Worm (Caenorhabditis elegans) whole organism, L4/young adult: ENCODE data around the gene T04A6.2.
A peak's percentile ranks its signal among the peaks of the same experiment; 100 is the strongest.
"Not testable (repeated sequence)": the region's sequence is repeated elsewhere in the genome, so short reads cannot be mapped to it uniquely, and the experiment has no call there.

Experiments
- W03F9.2 ChIP-seq: fragments of 150-350 bp; optimal IDR thresholded peaks from 2 replicates; lab custom pipeline; 2014; ENCODE audit warnings: missing biosample characterization, missing genetic modification characterization
- dao-5 ChIP-seq: sonication (generic microtip); optimal IDR thresholded peaks from 2 replicates; lab custom pipeline; 2016; ENCODE audit warnings: missing genotype, missing genetic modification characterization, moderate library complexity, missing compliant biosample characterization
- him-1 ChIP-seq: sonication (generic microtip); optimal IDR thresholded peaks from 2 replicates; lab custom pipeline; 2016; ENCODE audit warnings: missing genotype, missing genetic modification reagents, missing genetic modification characterization, missing compliant biosample characterization

The T04A6.2 gene

DNA sequence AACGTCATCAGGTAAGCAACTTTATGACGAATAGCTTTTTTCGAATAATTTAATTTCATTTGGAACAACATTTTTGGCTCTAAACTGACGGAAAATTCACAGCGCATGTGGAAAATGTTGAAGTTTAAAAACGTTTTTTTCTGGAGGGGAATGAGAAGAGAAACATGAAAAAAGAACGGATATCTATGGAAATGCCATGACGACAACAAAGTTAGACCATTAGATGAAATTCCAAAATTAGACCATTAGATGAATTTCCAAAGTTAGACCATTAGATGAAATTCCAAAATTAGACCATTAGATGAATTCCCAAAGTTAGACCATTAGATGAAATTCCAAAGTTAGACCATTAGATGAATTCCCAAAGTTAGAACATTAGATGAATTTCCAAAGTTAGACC, 20.1 kb upstream of the T04A6.2 start, which contains the start of gene Y80D4G.2:
Gene Y80D4G.2 (minus strand): TSS at position 101 of the 400 bp plus-strand sequence.
- not testable (repeated sequence) for TF ChIP-seq W03F9.2, him-1, dao-5 (tag; lab: Kevin White, UChicago)

DNA sequence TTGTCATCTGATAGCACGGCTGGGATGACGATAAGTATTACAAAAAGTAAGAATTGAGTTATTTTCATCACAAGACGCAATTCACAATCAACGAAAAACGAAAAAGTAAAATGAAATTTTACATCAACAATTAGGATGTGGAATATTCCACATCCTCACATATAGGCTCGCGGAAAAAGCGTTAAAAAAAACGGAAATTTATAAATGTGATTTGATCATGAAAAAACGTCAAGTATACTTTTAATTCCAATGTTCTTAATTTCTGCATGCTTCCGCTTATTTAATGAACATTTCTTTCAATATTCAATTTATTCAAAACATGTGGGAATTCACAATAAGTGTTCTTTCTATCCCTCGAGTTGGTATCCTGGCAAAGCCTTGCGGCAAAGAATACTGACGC, 6.4 kb upstream of the T04A6.2 start, which contains the start of gene T04A6.3:
Gene T04A6.3 (minus strand): TSS at position 101 of the 400 bp plus-strand sequence.
- TF ChIP-seq dao-5 (tag; lab: Kevin White, UChicago) (no peak), W03F9.2 (tag; lab: Kevin White, UChicago) (no peak), him-1 (tag; lab: Kevin White, UChicago) (no peak)

DNA sequence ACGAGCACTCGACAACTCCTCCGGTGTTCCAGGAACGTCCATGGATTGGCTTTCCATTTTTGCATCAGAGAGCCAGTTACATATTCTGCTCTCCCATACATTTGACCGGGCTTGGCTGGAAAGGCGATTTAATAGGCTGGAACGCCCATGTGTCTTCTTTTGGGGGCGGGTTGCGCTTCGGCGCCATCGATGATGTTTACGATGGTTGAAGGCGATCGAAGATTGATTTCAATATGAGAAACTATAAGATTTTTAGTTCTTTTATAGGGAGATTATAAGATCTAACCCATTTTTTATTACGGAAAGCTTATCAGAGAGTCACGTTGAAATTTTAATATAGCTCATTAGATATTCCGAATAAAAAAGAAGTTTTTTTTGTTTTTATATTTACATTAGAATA, 5.5 kb upstream of the T04A6.2 start, which contains the start of gene nsph-4.3:
Gene nsph-4.3 (minus strand): TSS at position 101 of the 400 bp plus-strand sequence.
- TF ChIP-seq him-1 (tag; lab: Kevin White, UChicago) (no peak), W03F9.2 (tag; lab: Kevin White, UChicago) (no peak), dao-5 (tag; lab: Kevin White, UChicago) (no peak)

DNA sequence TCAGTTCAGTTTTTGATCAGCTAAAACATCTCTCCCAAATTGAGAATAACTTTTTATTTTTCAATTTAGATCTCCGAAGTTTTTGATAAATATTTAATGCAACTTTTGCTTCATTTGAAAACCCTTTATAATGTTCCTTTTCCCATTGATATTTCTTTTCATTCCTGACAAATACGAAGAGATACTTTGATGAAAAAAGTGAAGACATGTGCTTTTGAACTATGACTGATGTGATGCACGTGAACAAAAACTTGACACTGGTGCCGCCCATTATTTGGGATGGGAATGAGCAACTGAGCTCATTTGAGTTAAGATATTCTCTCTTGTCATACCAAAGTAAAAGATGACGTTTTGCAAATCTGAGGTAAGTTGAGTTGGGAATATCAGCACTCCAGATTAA, 1.6 kb downstream of the T04A6.2 start, which contains the start of gene T04A6.1:
Gene T04A6.1 (plus strand): TSS at position 301 of the 400 bp plus-strand sequence.
- TF ChIP-seq him-1 (tag; lab: Kevin White, UChicago) (no peak), W03F9.2 (tag; lab: Kevin White, UChicago) (no peak), dao-5 (tag; lab: Kevin White, UChicago) (no peak)

DNA sequence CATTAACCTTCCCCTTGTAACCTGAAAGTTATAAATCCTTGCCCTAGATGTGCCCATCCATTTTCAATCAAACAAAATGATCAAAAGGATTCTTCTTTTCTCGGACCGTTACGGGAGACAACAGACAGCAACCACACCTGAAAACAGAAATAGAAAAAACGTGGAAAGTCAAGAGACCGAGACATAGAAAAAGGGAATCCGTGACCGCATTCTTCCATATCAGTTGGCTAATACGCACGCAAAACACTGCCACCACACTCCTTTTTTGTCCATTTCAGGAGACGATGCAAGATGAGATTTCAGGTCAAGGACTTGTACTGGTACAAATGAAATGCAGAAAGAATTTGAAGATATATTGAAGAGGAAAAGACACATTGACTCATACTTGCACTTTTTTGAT, 3.7 kb downstream of the T04A6.2 start:
- no peak for TF ChIP-seq him-1 (tag; lab: Kevin White, UChicago)
- no peak for TF ChIP-seq W03F9.2 (tag; lab: Kevin White, UChicago)
- no peak for TF ChIP-seq dao-5 (tag; lab: Kevin White, UChicago)

DNA sequence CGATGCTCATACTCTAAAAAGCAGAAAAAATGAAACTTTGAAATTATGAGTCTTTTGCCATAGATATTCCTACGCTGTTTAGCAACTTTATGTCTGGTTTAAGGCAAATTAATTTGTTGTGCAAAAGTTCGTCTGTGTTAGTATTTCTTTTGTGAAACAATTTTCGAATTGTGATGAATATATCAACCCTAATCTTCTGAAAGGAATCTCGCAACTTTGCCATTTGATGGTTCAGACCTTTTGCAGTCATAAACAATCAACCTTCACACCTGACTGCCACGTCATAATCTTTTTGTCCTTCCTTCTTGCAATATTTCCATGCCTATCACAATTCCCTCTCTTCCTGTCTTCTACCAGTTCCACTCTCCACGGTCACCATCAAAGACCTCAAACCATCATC, 5.2 kb downstream of the T04A6.2 start:
- TF ChIP-seq dao-5 (tag; lab: Kevin White, UChicago) (no peak), W03F9.2 (tag; lab: Kevin White, UChicago) (no peak), him-1 (tag; lab: Kevin White, UChicago) (no peak)

DNA sequence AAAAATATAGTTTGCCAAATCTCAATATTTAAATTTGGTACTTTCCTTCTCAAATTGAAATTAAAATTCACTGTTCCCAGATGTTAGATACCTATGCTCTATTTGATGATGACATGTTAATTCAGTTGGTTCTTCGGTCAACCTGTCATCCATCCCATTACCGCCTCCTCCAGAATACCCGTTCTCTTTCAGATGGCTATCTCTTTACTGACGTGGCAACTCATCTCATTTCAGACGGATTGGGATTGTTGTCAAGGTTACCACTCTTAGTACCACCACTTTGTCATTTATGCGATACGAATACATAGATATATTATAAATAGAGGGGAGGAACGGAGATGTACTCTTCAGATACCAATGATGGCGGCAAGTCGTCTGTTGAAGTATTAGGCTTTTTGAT, 6.7 kb downstream of the T04A6.2 start:
- TF ChIP-seq dao-5 (tag; lab: Kevin White, UChicago) (no peak), W03F9.2 (tag; lab: Kevin White, UChicago) (no peak), him-1 (tag; lab: Kevin White, UChicago) (no peak)

DNA sequence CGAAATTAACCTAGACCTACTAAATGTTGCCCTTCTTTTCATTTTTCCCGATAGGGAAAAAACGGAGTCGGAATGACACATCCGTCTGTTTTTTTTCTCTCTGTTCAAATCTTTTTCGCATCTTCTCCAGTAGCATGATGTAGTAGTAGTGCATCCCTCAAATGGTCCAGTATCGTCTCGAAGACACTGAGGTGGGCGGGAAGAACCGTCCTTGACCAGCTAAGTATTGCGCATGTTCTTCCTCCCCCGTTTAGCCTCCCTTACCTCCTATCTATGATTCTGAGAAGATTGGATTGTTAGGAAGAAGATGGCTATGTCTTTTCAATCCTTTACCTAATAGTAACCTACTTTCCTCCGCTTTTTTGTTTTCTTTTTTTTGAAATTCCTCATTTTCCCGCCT, 8.3 kb downstream of the T04A6.2 start:
- TF ChIP-seq W03F9.2 (tag; lab: Kevin White, UChicago) (no peak), dao-5 (tag; lab: Kevin White, UChicago) (no peak), him-1 (tag; lab: Kevin White, UChicago) (no peak)

DNA sequence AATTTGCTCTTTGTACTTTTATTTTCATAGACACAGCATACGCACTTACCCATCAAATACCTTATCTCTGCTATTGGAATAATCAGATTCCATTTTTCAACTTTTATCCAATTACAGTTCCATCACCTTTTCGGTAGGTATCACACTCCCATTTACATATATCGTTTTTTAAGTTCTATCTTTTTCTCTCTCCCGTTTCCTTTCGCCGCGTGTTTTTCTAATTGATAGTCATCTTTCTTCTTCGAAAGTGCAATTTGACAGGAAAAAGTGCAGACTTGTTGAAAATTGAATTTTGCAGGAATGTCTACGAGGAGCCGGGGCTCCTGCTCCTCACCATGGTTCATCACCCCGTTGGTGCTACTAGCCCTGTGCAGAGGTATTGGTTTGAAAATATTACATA, 10.5 kb downstream of the T04A6.2 start, which contains the start of gene fbn-1:
Gene fbn-1 (plus strand): TSS at position 301 of the 400 bp plus-strand sequence.
- no peak for TF ChIP-seq dao-5 (tag; lab: Kevin White, UChicago)
- no peak for TF ChIP-seq him-1 (tag; lab: Kevin White, UChicago)
- no peak for TF ChIP-seq W03F9.2 (tag; lab: Kevin White, UChicago)

DNA sequence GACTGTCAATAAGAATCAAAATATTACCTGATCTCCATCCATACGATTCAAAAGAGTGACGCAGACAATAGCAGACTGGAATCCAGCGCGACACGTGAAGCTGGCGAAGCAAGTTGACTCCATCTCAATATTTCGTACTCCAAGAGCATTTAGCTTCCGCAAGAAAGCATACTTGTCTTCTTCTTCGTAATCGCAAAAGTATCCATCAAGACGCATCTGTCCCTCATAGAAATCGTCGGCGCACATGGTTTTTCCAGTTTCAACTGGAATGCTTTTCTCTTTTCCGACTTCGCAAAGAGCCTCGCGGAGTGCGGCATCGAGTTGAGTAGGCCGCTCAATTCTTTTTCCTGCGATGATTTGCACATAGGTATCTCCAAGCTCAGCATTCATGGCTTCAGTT, 26.7 kb downstream of the T04A6.2 start:
- TF ChIP-seq him-1 (tag; lab: Kevin White, UChicago): no peak
- no peak for TF ChIP-seq W03F9.2 (tag; lab: Kevin White, UChicago)
- no peak for TF ChIP-seq dao-5 (tag; lab: Kevin White, UChicago)

DNA sequence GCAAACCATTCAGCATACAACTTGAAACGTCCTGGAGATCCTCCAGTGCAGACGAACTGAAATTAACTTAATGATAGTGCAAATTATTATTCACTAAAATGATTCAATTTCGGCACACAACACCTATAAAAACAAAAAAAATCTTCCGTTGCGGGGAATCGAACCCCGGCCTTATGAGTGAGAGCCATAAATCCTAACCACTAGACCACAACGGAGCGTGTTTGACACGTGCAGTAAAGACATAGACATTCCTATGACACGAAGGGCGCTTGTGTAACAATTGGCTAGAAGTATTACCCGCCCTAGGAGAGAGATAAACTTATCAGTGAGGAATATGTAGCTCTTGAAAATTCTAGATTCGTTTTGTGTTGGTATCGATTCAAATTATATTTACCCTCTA, 27.4 kb downstream of the T04A6.2 start:
- no peak for TF ChIP-seq W03F9.2 (tag; lab: Kevin White, UChicago)
- peak; percentile 15 for TF ChIP-seq him-1 (tag; lab: Kevin White, UChicago)
- no peak for TF ChIP-seq dao-5 (tag; lab: Kevin White, UChicago)

DNA sequence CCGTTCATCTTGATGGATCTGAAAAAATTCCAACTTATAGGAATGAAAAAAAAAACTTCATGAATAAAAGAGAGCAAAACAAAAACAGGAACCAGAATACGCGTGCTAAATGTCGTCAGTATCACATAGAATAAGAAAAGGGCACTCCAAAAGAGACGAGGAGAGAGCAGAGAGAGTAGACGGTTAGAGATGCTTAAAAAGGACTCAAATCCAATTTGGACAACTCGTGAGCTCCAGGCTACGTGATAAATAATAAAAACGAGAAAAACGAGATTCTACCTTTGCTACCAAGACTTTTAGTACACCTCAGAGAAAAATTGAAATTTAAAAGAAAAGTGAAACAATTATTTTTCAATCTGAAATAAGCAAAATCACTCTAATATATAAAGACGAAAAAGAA, 28.5 kb downstream of the T04A6.2 start, which contains the start of gene upp-1:
Gene upp-1 (minus strand): TSS at position 18 of the 400 bp plus-strand sequence.
- no peak for TF ChIP-seq him-1 (tag; lab: Kevin White, UChicago)
- no peak for TF ChIP-seq dao-5 (tag; lab: Kevin White, UChicago)

DNA sequence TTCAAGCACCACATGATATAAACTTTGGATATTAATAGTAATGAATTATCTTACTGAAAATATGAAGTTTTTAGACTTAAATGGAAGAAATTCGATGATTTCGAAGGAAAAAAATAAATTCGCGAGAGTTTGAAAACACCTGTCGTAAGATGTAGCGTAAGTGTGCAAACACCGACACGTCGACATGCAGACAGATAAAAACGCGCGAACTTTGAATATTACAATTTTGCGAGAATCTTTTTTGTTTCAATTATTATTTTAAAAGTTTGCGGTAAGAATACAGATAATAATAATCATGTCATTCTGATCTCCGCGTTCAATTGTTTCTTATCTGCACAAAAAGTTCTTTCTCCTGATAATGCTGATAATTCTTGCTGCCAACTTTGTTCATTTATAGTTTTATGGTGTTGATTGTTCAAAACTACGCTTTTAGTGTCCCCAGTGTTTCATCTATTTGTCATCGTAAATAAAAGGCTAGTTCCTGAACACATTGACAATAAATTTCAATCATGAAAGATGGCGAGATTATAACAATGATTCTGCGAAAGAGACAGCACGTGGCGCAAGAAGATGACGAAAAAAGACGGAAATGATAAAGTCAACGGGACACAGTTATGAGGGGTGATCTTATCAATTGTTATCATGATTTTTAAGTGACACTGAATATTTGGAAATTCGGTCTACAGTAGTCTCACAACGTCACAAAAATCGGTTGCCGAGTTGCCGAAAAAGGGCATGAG, 29.4 kb downstream of the T04A6.2 start:
- TF ChIP-seq W03F9.2 (tag; lab: Kevin White, UChicago) (peak; percentile 18), dao-5 (tag; lab: Kevin White, UChicago) (no peak)

DNA sequence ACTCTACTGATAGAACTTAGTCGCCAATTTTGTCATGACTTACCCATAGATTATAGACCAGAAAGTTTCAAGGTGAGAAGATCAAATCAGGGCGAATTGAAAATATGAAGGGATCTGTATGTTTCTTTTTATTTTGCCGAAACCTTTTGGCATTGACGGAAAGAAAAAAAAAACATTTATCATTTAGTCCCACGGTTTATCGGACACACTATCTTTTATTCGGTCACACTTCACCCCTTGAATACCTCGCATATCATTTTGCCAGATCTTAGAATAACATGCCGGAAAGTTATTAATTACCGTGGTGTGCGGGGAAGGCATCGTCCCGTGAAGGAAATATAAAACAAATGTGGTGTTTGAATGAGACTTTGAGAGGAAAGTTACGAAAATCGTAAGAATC, 30.4 kb downstream of the T04A6.2 start:
- TF ChIP-seq W03F9.2 (tag; lab: Kevin White, UChicago) (no peak), dao-5 (tag; lab: Kevin White, UChicago) (no peak), him-1 (tag; lab: Kevin White, UChicago) (no peak)
